Fruit fly (Drosophila melanogaster) whole organism, embryonic: ENCODE measurements around the gene Ufd4.

Experiments
- B-H1 ChIP-seq: fragments of 200-800 bp; sonication (Bioruptor generic); IDR thresholded peaks from 3 replicates; pipeline ENCODE4 v1.3.6; 2022; ENCODE audit warnings: missing biosample characterization, missing genetic modification characterization
- BEAF-32 ChIP-seq: fragments of 200-800 bp; sonication (Bioruptor generic); optimal IDR thresholded peaks from 3 replicates; lab custom pipeline; 2017; ENCODE audit warnings: missing biosample characterization, missing genetic modification characterization, mild to moderate bottlenecking, moderate library complexity, missing genetic modification reagents
- CG10462 ChIP-seq: fragments of 200-800 bp; sonication (Bioruptor generic); optimal IDR thresholded peaks from 2 replicates; lab custom pipeline; 2016; ENCODE audit warnings: missing biosample characterization, missing genetic modification characterization
- CG1233 ChIP-seq: fragments of 200-800 bp; sonication (Bioruptor generic); optimal IDR thresholded peaks from 4 replicates; lab custom pipeline; 2018; ENCODE audit warnings: missing biosample characterization, mild to moderate bottlenecking, missing genetic modification characterization
- CG12659 ChIP-seq: fragments of 200-800 bp; sonication (Bioruptor generic); optimal IDR thresholded peaks from 3 replicates; lab custom pipeline; 2017; ENCODE audit warnings: mild to moderate bottlenecking, missing biosample characterization, missing genetic modification reagents, missing genetic modification characterization
- CG13123 ChIP-seq: fragments of 200-800 bp; sonication (Bioruptor generic); optimal IDR thresholded peaks from 2 replicates; lab custom pipeline; 2016; ENCODE audit warnings: missing biosample characterization, missing genetic modification characterization
- CG13296 ChIP-seq: fragments of 200-800 bp; sonication (Bioruptor generic); optimal IDR thresholded peaks from 3 replicates; lab custom pipeline; 2018; ENCODE audit warnings: missing biosample characterization, mild to moderate bottlenecking, missing genetic modification characterization
- CG13424 ChIP-seq: fragments of 200-800 bp; sonication (Bioruptor generic); optimal IDR thresholded peaks from 2 replicates; lab custom pipeline; 2019; ENCODE audit warnings: missing biosample characterization, mild to moderate bottlenecking, missing genetic modification characterization, moderate library complexity
- CG14014 ChIP-seq: fragments of 200-800 bp; sonication (Bioruptor generic); IDR thresholded peaks from 2 replicates; pipeline ENCODE4 v1.3.6; 2022; ENCODE audit warnings: missing biosample characterization, missing genetic modification characterization
- CG15479 ChIP-seq: fragments of 200-800 bp; sonication (Bioruptor generic); optimal IDR thresholded peaks from 3 replicates; lab custom pipeline; 2019; ENCODE audit warnings: missing biosample characterization, mild to moderate bottlenecking, missing genetic modification characterization, moderate library complexity
- CG17568 ChIP-seq: fragments of 200-800 bp; sonication (Bioruptor generic); optimal IDR thresholded peaks from 2 replicates; lab custom pipeline; 2018; ENCODE audit warnings: missing biosample characterization, mild to moderate bottlenecking, missing genetic modification characterization, moderate library complexity
- CG18262 ChIP-seq: fragments of 200-800 bp; optimal IDR thresholded peaks from 3 replicates; lab custom pipeline; 2019; ENCODE audit warnings: missing biosample characterization, mild to moderate bottlenecking, missing genetic modification characterization, moderate library complexity
- CG4820 ChIP-seq: fragments of 200-800 bp; sonication (Bioruptor generic); optimal IDR thresholded peaks from 3 replicates; lab custom pipeline; 2016; ENCODE audit warnings: missing biosample characterization, missing genetic modification characterization
- CG6175 ChIP-seq: fragments of 200-800 bp; sonication (Bioruptor generic); IDR thresholded peaks from 3 replicates; pipeline ENCODE4 v1.3.6; 2022; ENCODE audit warnings: missing biosample characterization, missing genetic modification characterization
- CG7839 ChIP-seq: fragments of 200-800 bp; sonication (Bioruptor generic); optimal IDR thresholded peaks from 3 replicates; lab custom pipeline; 2018; ENCODE audit warnings: missing biosample characterization, mild to moderate bottlenecking, missing genetic modification characterization, moderate library complexity
- CG9437 ChIP-seq: fragments of 200-800 bp; sonication (Bioruptor generic); optimal IDR thresholded peaks from 2 replicates; lab custom pipeline; 2018; ENCODE audit warnings: missing biosample characterization, mild to moderate bottlenecking, missing genetic modification characterization
- CoRest ChIP-seq: fragments of 200-800 bp; sonication (Bioruptor generic); optimal IDR thresholded peaks from 3 replicates; lab custom pipeline; 2018; ENCODE audit warnings: missing biosample characterization, mild to moderate bottlenecking, missing genetic modification characterization, moderate library complexity
- Drgx ChIP-seq: fragments of 200-800 bp; sonication (Bioruptor generic); IDR thresholded peaks from 2 replicates; pipeline ENCODE4 v1.3.6; 2022; ENCODE audit warnings: missing biosample characterization, missing genetic modification characterization
- Eip74EF ChIP-seq, 2 experiments: fragments of 200-800 bp in 1 of 2; fragments of >200 bp in 1 of 2; sonication (Bioruptor generic) in 1 of 2; optimal IDR thresholded peaks; 2 replicates each; lab custom pipeline; 2017 to 2019; ENCODE audit warnings: missing biosample characterization in 2 of 2, missing genetic modification characterization in 2 of 2, mild to moderate bottlenecking in 1 of 2, moderate library complexity in 1 of 2
- HLH54F ChIP-seq: fragments of 200-800 bp; sonication (Bioruptor generic); optimal IDR thresholded peaks from 3 replicates; lab custom pipeline; 2016; ENCODE audit warnings: missing biosample characterization, missing genetic modification characterization
- Hr39 ChIP-seq: fragments of >200 bp; optimal IDR thresholded peaks from 2 replicates; lab custom pipeline; 2017
- Max ChIP-seq: fragments of 200-800 bp; sonication (Bioruptor generic); optimal IDR thresholded peaks from 2 replicates; lab custom pipeline; 2016; ENCODE audit warnings: missing biosample characterization, mild to moderate bottlenecking, missing genetic modification characterization
- Mes4 ChIP-seq: fragments of 200-800 bp; sonication (Bioruptor generic); optimal IDR thresholded peaks from 2 replicates; lab custom pipeline; 2016; ENCODE audit warnings: missing biosample characterization, missing genetic modification characterization
- Mrtf ChIP-seq: fragments of 200-800 bp; sonication (Bioruptor generic); IDR thresholded peaks from 3 replicates; pipeline ENCODE4 v1.3.6; 2022; ENCODE audit warnings: missing biosample characterization, missing genetic modification characterization
- Nf-YB ChIP-seq: fragments of 200-800 bp; sonication (Bioruptor generic); optimal IDR thresholded peaks from 3 replicates; lab custom pipeline; 2019; ENCODE audit warnings: missing biosample characterization, mild to moderate bottlenecking, missing genetic modification characterization, moderate library complexity
- Oli ChIP-seq: fragments of 200-800 bp; sonication (Bioruptor generic); optimal IDR thresholded peaks from 2 replicates; lab custom pipeline; 2018; ENCODE audit warnings: missing biosample characterization, mild to moderate bottlenecking, missing genetic modification characterization, moderate library complexity
- Sox102F ChIP-seq: fragments of 200-800 bp; sonication (Bioruptor generic); optimal IDR thresholded peaks from 2 replicates; lab custom pipeline; 2018; ENCODE audit warnings: missing biosample characterization, mild to moderate bottlenecking, missing genetic modification characterization, moderate library complexity
- Taf1 ChIP-seq: fragments of 200-800 bp; sonication (Bioruptor generic); IDR thresholded peaks from 2 replicates; pipeline ENCODE4 v1.3.6; 2022; ENCODE audit warnings: missing biosample characterization, missing genetic modification characterization
- abd-A ChIP-seq: fragments of 200-800 bp; sonication (Bioruptor generic); optimal IDR thresholded peaks from 3 replicates; lab custom pipeline; 2019; ENCODE audit warnings: missing biosample characterization, mild to moderate bottlenecking, missing genetic modification characterization, moderate library complexity
- cad ChIP-seq: fragments of >200 bp; optimal IDR thresholded peaks from 2 replicates; lab custom pipeline; 2017; ENCODE audit warnings: missing biosample characterization, missing genetic modification characterization
- chif ChIP-seq, 2 experiments: fragments of 200-800 bp; sonication (Bioruptor generic); optimal IDR thresholded peaks; 3 replicates each; lab custom pipeline; 2016; ENCODE audit warnings: missing biosample characterization in 2 of 2, missing genetic modification characterization in 2 of 2
- chm ChIP-seq: fragments of 200-800 bp; sonication (Bioruptor generic); IDR thresholded peaks from 2 replicates; pipeline ENCODE4 v1.3.6; 2022; ENCODE audit warnings: missing biosample characterization, missing genetic modification characterization
- crol ChIP-seq: fragments of 200-800 bp; sonication (Bioruptor generic); IDR thresholded peaks from 2 replicates; pipeline ENCODE4 v1.3.6; 2022; ENCODE audit warnings: missing biosample characterization, missing genetic modification characterization
- dati ChIP-seq: fragments of 200-800 bp; sonication (Bioruptor generic); IDR thresholded peaks from 2 replicates; pipeline ENCODE4 v1.3.6; 2022; ENCODE audit warnings: missing biosample characterization, missing genetic modification characterization
- emc ChIP-seq: fragments of 200-800 bp; sonication (Bioruptor generic); optimal IDR thresholded peaks from 2 replicates; lab custom pipeline; 2016; ENCODE audit warnings: missing biosample characterization, missing genetic modification characterization
- ftz-f1 ChIP-seq: fragments of 200-800 bp; sonication (Bioruptor generic); optimal IDR thresholded peaks from 2 replicates; lab custom pipeline; 2016; ENCODE audit warnings: missing biosample characterization, missing genetic modification characterization
- gfzf ChIP-seq: fragments of 200-800 bp; sonication (Bioruptor generic); optimal IDR thresholded peaks from 2 replicates; lab custom pipeline; 2016; ENCODE audit warnings: missing biosample characterization, mild to moderate bottlenecking, missing genetic modification characterization, moderate library complexity
- grau ChIP-seq: fragments of 200-800 bp; optimal IDR thresholded peaks from 3 replicates; lab custom pipeline; 2019; ENCODE audit warnings: missing biosample characterization, mild to moderate bottlenecking, missing genetic modification characterization, moderate library complexity
- lov ChIP-seq, 2 experiments: fragments of 200-800 bp in 1 of 2; fragments of >200 bp in 1 of 2; sonication (Bioruptor generic) in 1 of 2; IDR thresholded peaks in 1 of 2; optimal IDR thresholded peaks in 1 of 2; 2 replicates in 1 of 2; 3 replicates in 1 of 2; pipeline versions ENCODE4 v1.3.6 to Lab custom; 2017 to 2022; ENCODE audit warnings: missing biosample characterization in 1 of 2, missing genetic modification characterization in 1 of 2
- maf-S ChIP-seq: fragments of 200-800 bp; sonication (Bioruptor generic); optimal IDR thresholded peaks from 2 replicates; lab custom pipeline; 2016; ENCODE audit warnings: missing biosample characterization, missing genetic modification characterization
- mam ChIP-seq: fragments of 200-800 bp; sonication (Bioruptor generic); optimal IDR thresholded peaks from 3 replicates; lab custom pipeline; 2016; ENCODE audit warnings: missing biosample characterization, missing genetic modification characterization
- nau ChIP-seq: fragments of 200-800 bp; sonication (Bioruptor generic); optimal IDR thresholded peaks from 3 replicates; lab custom pipeline; 2017; ENCODE audit warnings: missing biosample characterization, mild to moderate bottlenecking, missing genetic modification characterization, missing genetic modification reagents
- pan ChIP-seq, 4 experiments: fragments of >200 bp in 3 of 4; fragments of 200-800 bp in 1 of 4; sonication (Bioruptor generic) in 1 of 4; optimal IDR thresholded peaks in 3 of 4; IDR thresholded peaks in 1 of 4; 2 replicates each; pipeline versions ENCODE4 v1.3.6 to Lab custom; 2017 to 2022; ENCODE audit warnings: missing biosample characterization in 2 of 4, missing genetic modification characterization in 2 of 4, mixed read lengths in 1 of 4
- pnt ChIP-seq: fragments of 200-800 bp; sonication (Bioruptor generic); optimal IDR thresholded peaks from 3 replicates; lab custom pipeline; 2016; ENCODE audit warnings: missing biosample characterization, missing genetic modification characterization
- sqz ChIP-seq: fragments of 200-800 bp; sonication (Bioruptor generic); optimal IDR thresholded peaks from 3 replicates; lab custom pipeline; 2018; ENCODE audit warnings: missing biosample characterization, mild to moderate bottlenecking, missing genetic modification characterization
- stc ChIP-seq: fragments of 200-800 bp; sonication (Bioruptor generic); IDR thresholded peaks from 2 replicates; pipeline ENCODE4 v1.3.6; 2022; ENCODE audit warnings: missing biosample characterization, missing genetic modification characterization
- tin ChIP-seq: fragments of 200-800 bp; sonication (Bioruptor generic); optimal IDR thresholded peaks from 3 replicates; lab custom pipeline; 2016; ENCODE audit warnings: missing biosample characterization, missing genetic modification characterization
- tio ChIP-seq: fragments of 200-800 bp; sonication (Bioruptor generic); optimal IDR thresholded peaks from 2 replicates; lab custom pipeline; 2017; ENCODE audit warnings: missing biosample characterization, missing genetic modification characterization, inconsistent platforms
- tll ChIP-seq, 2 experiments: fragments of 200-800 bp in 1 of 2; fragments of >200 bp in 1 of 2; sonication (Bioruptor generic) in 1 of 2; optimal IDR thresholded peaks; 2 replicates each; lab custom pipeline; 2017 to 2019; ENCODE audit warnings: missing biosample characterization in 2 of 2, missing genetic modification characterization in 2 of 2, mild to moderate bottlenecking in 1 of 2, moderate library complexity in 1 of 2

Gene Ufd4

dm6 chr2L:10292066-10292560 is at the start of gene Ufd4 (continued):
- TF ChIP-seq CoRest (no peak), Max (GFP tag; lab: Kevin White, UChicago) (peak; percentile 53), pan (optimal IDR thresholded peaks at IDR 0.05; lab: Kevin White, UChicago) (no peak), pan (GFP tag; optimal IDR thresholded peaks at IDR 0.05 in 1 of 2, IDR thresholded peaks at IDR 0.05 in 1 of 2) (no peak), stc (peak; percentile 80), Taf1 (no peak), cad (GFP tag; lab: Kevin White, UChicago) (no peak), BEAF-32 (GFP tag; lab: Kevin White, UChicago) (peak; percentile 55), CG13296 (GFP tag; lab: Kevin White, UChicago) (peak; percentile 76), CG6175 (no peak), tll (GFP tag; optimal IDR thresholded peaks at IDR 0.05; lab: Kevin White, UChicago) (no peak), tin (peak; percentile 68), Sox102F (GFP tag; lab: Kevin White, UChicago) (no peak), CG12659 (GFP tag; lab: Kevin White, UChicago) (peak; percentile 79), emc (GFP tag; lab: Kevin White, UChicago) (peak; percentile 5), HLH54F (peak; percentile 63), CG10462 (GFP tag; lab: Kevin White, UChicago) (no peak), tio (GFP tag; lab: Kevin White, UChicago) (no peak), grau (tag; lab: Kevin White, UChicago) (no peak), Oli (tag; lab: Kevin White, UChicago) (no peak), CG13123 (GFP tag; lab: Kevin White, UChicago) (peak; percentile 6), abd-A (tag; lab: Kevin White, UChicago) (no peak), CG15479 (GFP tag; lab: Kevin White, UChicago) (no peak), chm (GFP tag; lab: Robert Waterston, UW) (no peak), lov (optimal IDR thresholded peaks at IDR 0.05; lab: Kevin White, UChicago) (no peak), lov (GFP tag; IDR thresholded peaks at IDR 0.05; lab: Robert Waterston, UW) (no peak; the same call in 2 of the 3 replicates), CG9437 (GFP tag; lab: Kevin White, UChicago) (no peak), CG13424 (peak; percentile 73), chif (GFP tag; optimal IDR thresholded peaks at IDR 0.05; lab: Kevin White, UChicago) (peak; percentile 16 to 49), mam (GFP tag; lab: Kevin White, UChicago) (peak; percentile 62), gfzf (GFP tag; lab: Kevin White, UChicago) (peak; percentile 14), CG7839 (tag; lab: Kevin White, UChicago) (no peak), Mrtf (no peak; the same call in 2 of the 3 replicates), B-H1 (peak; percentile 46; the same call in 1 of the 3 replicates), Hr39 (no peak), sqz (GFP tag; lab: Kevin White, UChicago) (no peak), dati (GFP tag; lab: Robert Waterston, UW) (no peak), CG4820 (peak; percentile 59), CG18262 (no peak), CG1233 (GFP tag; lab: Kevin White, UChicago) (peak; percentile 46), crol (no peak), CG14014 (GFP tag; lab: Robert Waterston, UW) (peak; percentile 75; the same call in 1 of the 2 replicates), Nf-YB (GFP tag; lab: Kevin White, UChicago) (peak; percentile 51), CG17568 (no peak), Eip74EF (GFP tag; optimal IDR thresholded peaks at IDR 0.05; lab: Kevin White, UChicago) (no peak), ftz-f1 (GFP tag; lab: Kevin White, UChicago) (no peak), Drgx (GFP tag; lab: Robert Waterston, UW) (no peak), Mes4 (GFP tag; lab: Kevin White, UChicago) (peak; percentile 11), pnt (peak; percentile 8), nau (no peak), maf-S (GFP tag; lab: Kevin White, UChicago) (peak; percentile 54)
